Fruit fly (Drosophila melanogaster): ENCODE measurements around the gene MED11.

The MED11 gene

dm6 chr3L:18756293-18756887 lies 10.7 kb downstream of the MED11 start (continued):
- peak; percentile 33 for TF ChIP-seq CG11723 (GFP tag; optimal IDR thresholded peaks at IDR 0.05)
- peak in 1 of 2 experiments; percentile 64 for TF ChIP-seq Eip74EF (GFP tag; optimal IDR thresholded peaks at IDR 0.05)
- TF ChIP-seq gem (tag; optimal IDR thresholded peaks at IDR 0.05) = peak; percentile 74
- TF ChIP-seq lov (optimal IDR thresholded peaks at IDR 0.05) = no peak
- TF ChIP-seq lov (GFP tag; IDR thresholded peaks at IDR 0.05) = no peak
- TF ChIP-seq ro (GFP tag; IDR thresholded peaks at IDR 0.05) = no peak
- no peak for TF ChIP-seq CG31388 (GFP tag; optimal IDR thresholded peaks at IDR 0.05)
- TF ChIP-seq Sin3A (optimal IDR thresholded peaks at IDR 0.05) = no peak
- peak; percentile 47; the same call in 2 of the 3 replicates for TF ChIP-seq row (GFP tag; IDR thresholded peaks at IDR 0.05)
- TF ChIP-seq CG6254 (GFP tag; optimal IDR thresholded peaks at IDR 0.05) = peak; percentile 56
- TF ChIP-seq CG9437 (GFP tag; optimal IDR thresholded peaks at IDR 0.05) = peak; percentile 55
- no peak for TF ChIP-seq NC2β (GFP tag; optimal IDR thresholded peaks at IDR 0.05)
- no peak for TF ChIP-seq CG5245 (GFP tag; optimal IDR thresholded peaks at IDR 0.05)
- no peak for TF ChIP-seq BEAF-32 (GFP tag; optimal IDR thresholded peaks at IDR 0.05)
- no peak for TF ChIP-seq Doc3 (GFP tag; IDR thresholded peaks at IDR 0.05; ENCODE audit: partially characterized antibody)
- TF ChIP-seq vvl (GFP tag; IDR thresholded peaks at IDR 0.05) = 0 out of 2 replicates have a peak, but pooled peaks have one; percentile 14
- no peak for TF ChIP-seq CG9215 (GFP tag; IDR thresholded peaks at IDR 0.05)
- no peak for TF ChIP-seq HLHmδ (GFP tag; optimal IDR thresholded peaks at IDR 0.05)
- no peak for TF ChIP-seq Trl (optimal IDR thresholded peaks at IDR 0.05)
- no peak for TF ChIP-seq Trl (GFP tag; optimal IDR thresholded peaks at IDR 0.05)
- TF ChIP-seq Dad (GFP tag; optimal IDR thresholded peaks at IDR 0.05) = no peak
- TF ChIP-seq CG34224 (GFP tag; IDR thresholded peaks at IDR 0.05; ENCODE audit: partially characterized antibody) = no peak
- TF ChIP-seq CrebB (tag; optimal IDR thresholded peaks at IDR 0.05) = no peak
- no peak for TF ChIP-seq pnt (GFP tag; optimal IDR thresholded peaks at IDR 0.05)
- TF ChIP-seq Sox100B (GFP tag; optimal IDR thresholded peaks at IDR 0.05) = peak; percentile 82
- TF ChIP-seq CG10543 (GFP tag; optimal IDR thresholded peaks at IDR 0.05) = no peak
- no peak for TF ChIP-seq pan (optimal IDR thresholded peaks at IDR 0.05)
- peak in 1 of 2 experiments; percentile 52 for TF ChIP-seq pan (GFP tag; optimal IDR thresholded peaks at IDR 0.05 in 1 of 2, IDR thresholded peaks at IDR 0.05 in 1 of 2)
- TF ChIP-seq stwl (tag; optimal IDR thresholded peaks at IDR 0.05) = no peak
- no peak for TF ChIP-seq gfzf (GFP tag; optimal IDR thresholded peaks at IDR 0.05)
- TF ChIP-seq Opbp (GFP tag; IDR thresholded peaks at IDR 0.05; ENCODE audit: partially characterized antibody) = no peak
- no peak for TF ChIP-seq Hr78 (GFP tag; optimal IDR thresholded peaks at IDR 0.05)
- TF ChIP-seq CG13424 (tag; optimal IDR thresholded peaks at IDR 0.05) = peak; percentile 61
- TF ChIP-seq B-H1 (GFP tag; IDR thresholded peaks at IDR 0.05) = peak; percentile 53; the same call in 2 of the 3 replicates
- no peak for TF ChIP-seq danr (GFP tag; IDR thresholded peaks at IDR 0.05)
- TF ChIP-seq CG17612 (GFP tag; IDR thresholded peaks at IDR 0.05) = no peak
- no peak for TF ChIP-seq CG9609 (GFP tag; optimal IDR thresholded peaks at IDR 0.05)
- TF ChIP-seq ase (GFP tag; IDR thresholded peaks at IDR 0.05) = peak; percentile 21; the same call in 1 of the 3 replicates
- no peak for TF ChIP-seq sima (GFP tag; optimal IDR thresholded peaks at IDR 0.05)
- TF ChIP-seq CG5180 (GFP tag; optimal IDR thresholded peaks at IDR 0.05) = peak; percentile 55
- TF ChIP-seq CG7357 (GFP tag; IDR thresholded peaks at IDR 0.05) = no peak
- TF ChIP-seq CG4854 (GFP tag; optimal IDR thresholded peaks at IDR 0.05) = no peak
- no peak for TF ChIP-seq Elba2 (GFP tag; optimal IDR thresholded peaks at IDR 0.05)
- no peak for TF ChIP-seq Doc2 (GFP tag; IDR thresholded peaks at IDR 0.05)
- TF ChIP-seq sd (tag; optimal IDR thresholded peaks at IDR 0.05) = no peak
- TF ChIP-seq esg (GFP tag; conservative IDR thresholded peaks at IDR 0.05) = peak; percentile 40; the same call in 1 of the 2 replicates
- TF ChIP-seq E2f1 (GFP tag; IDR thresholded peaks at IDR 0.05) = peak; percentile 16; the same call in 1 of the 2 replicates
- no peak for TF ChIP-seq crc (GFP tag; optimal IDR thresholded peaks at IDR 0.05)
- no peak for TF ChIP-seq CG10565 (GFP tag; optimal IDR thresholded peaks at IDR 0.05)
- TF ChIP-seq prd (optimal IDR thresholded peaks at IDR 0.05) = no peak
- TF ChIP-seq prd (GFP tag; IDR thresholded peaks at IDR 0.05) = peak; percentile 52; the same call in 1 of the 3 replicates
